Worm (Caenorhabditis elegans) whole organism, midembryonic: Measurements from ENCODE around the gene F23F1.6.

Experiments
- T22C8.4 ChIP-seq: fragments of 200-800 bp; sonication (Bioruptor generic); IDR thresholded peaks from 2 replicates; pipeline ENCODE4 v1.3.6; 2022; ENCODE audit warnings: missing genetic modification characterization, missing compliant biosample characterization
- cog-1 ChIP-seq: sonication (generic microtip); optimal IDR thresholded peaks from 2 replicates; lab custom pipeline; 2016; ENCODE audit warnings: missing genetic modification characterization, missing compliant biosample characterization
- med-1 ChIP-seq: sonication (generic microtip); optimal IDR thresholded peaks from 2 replicates; lab custom pipeline; 2017; ENCODE audit warnings: missing genetic modification characterization, mild to moderate bottlenecking, missing compliant biosample characterization, antibody characterized with exemption, missing genetic modification reagents; ENCODE audit not compliant: insufficient read depth
- ztf-23 ChIP-seq: fragments of 200-800 bp; sonication (Bioruptor generic); IDR thresholded peaks from 2 replicates; pipeline ENCODE4 v1.3.6; 2022; ENCODE audit warnings: missing genetic modification reagents, missing genetic modification characterization, missing compliant biosample characterization

DNA sequence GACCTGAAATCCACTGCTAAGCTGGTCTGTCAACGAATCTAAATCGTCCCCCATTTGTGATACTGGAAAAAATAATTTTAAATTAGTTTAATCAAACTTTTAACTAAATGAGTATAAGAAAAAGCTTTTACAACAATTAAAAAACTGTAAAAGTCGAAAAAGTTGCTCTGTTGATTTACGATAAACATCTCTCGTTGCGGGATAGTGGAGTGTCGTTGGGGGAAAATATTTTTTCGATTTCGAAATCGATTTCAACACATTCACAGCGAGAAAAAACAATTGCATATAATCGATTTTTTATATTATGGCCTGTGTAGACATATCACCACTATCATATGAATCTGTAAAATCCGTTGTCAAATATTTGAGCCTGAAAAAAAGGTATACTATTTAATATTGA lies 5.6 kb downstream of the F23F1.6 start, which contains the start of the genes F23F1.5 and fbxc-54:
- TF ChIP-seq ztf-23 (no peak), cog-1 (tag; lab: Kevin White, UChicago) (no peak), T22C8.4 (no peak), med-1 (GFP tag; lab: Kevin White, UChicago) (no peak)
